Fruit fly (Drosophila melanogaster): Measurements from ENCODE around the gene Spn28F.

dm6 chr2L:8204996-8205567, 36.5 kb downstream of the Spn28F start, which contains the start of gene SLC5A11:
- peak; percentile 98 for TF ChIP-seq fru (GFP tag; optimal IDR thresholded peaks at IDR 0.05)
- no peak for TF ChIP-seq lola (GFP tag; optimal IDR thresholded peaks at IDR 0.05)
- peak; percentile 99 for TF ChIP-seq brk (GFP tag; optimal IDR thresholded peaks at IDR 0.05)
